Worm (Caenorhabditis elegans): ENCODE measurements around the gene ell-1.

- TF ChIP-seq F49E8.2 (tag; optimal IDR thresholded peaks at IDR 0.05; ENCODE audit: insufficient read depth): no peak
- TF ChIP-seq T07F8.4 (tag; optimal IDR thresholded peaks at IDR 0.05): no peak
- no peak for TF ChIP-seq pha-4 (tag; optimal IDR thresholded peaks at IDR 0.05)
- peak; percentile 53 for TF ChIP-seq atf-7 (tag; optimal IDR thresholded peaks at IDR 0.05)
- 0 out of 2 replicates have a peak, but pooled peaks have one; percentile 41 for TF ChIP-seq pbrm-1 (GFP tag; IDR thresholded peaks at IDR 0.05)
- no peak for TF ChIP-seq unc-62 (GFP tag; optimal IDR thresholded peaks at IDR 0.05)
- no peak for TF ChIP-seq hmg-20 (GFP tag; IDR thresholded peaks at IDR 0.05)
- no peak for TF ChIP-seq nhr-90 (tag; optimal IDR thresholded peaks at IDR 0.05)
- no peak for TF ChIP-seq gei-17 (GFP tag; optimal IDR thresholded peaks at IDR 0.05)
- TF ChIP-seq F23B12.7 (tag; optimal IDR thresholded peaks at IDR 0.05; ENCODE audit: insufficient read depth): no peak
- no peak for TF ChIP-seq dpl-1 (GFP tag; optimal IDR thresholded peaks at IDR 0.05)
- TF ChIP-seq nfya-1 (tag; optimal IDR thresholded peaks at IDR 0.05; ENCODE audit: borderline replicate concordance, insufficient read depth): no peak
- TF ChIP-seq F33H1.4 (GFP tag; IDR thresholded peaks at IDR 0.05): no peak; the same call in 1 of the 2 replicates
Observed at ce11 chrIV:4406054-4406539, 11.9 kb downstream of the ell-1 start.
